Fruit fly (Drosophila melanogaster): ENCODE results near the gene Snmp1.

dm6 chr3R:21133517-21133916, 34.5 kb downstream of the Snmp1 start, which contains the start of gene Trm7-34:
- TF ChIP-seq Hr83 (GFP tag; optimal IDR thresholded peaks at IDR 0.05; ENCODE audit: poor library complexity, severe bottlenecking) (no peak), dmrt93B (GFP tag; optimal IDR thresholded peaks at IDR 0.05) (no peak), Dif (GFP tag; optimal IDR thresholded peaks at IDR 0.05; ENCODE audit: partially characterized antibody) (no peak), woc (GFP tag; optimal IDR thresholded peaks at IDR 0.05) (no peak), Jra (GFP tag; optimal IDR thresholded peaks at IDR 0.05) (no peak), pan (optimal IDR thresholded peaks at IDR 0.05) (no peak), usp (GFP tag; optimal IDR thresholded peaks at IDR 0.05) (no peak), Abd-B (GFP tag; optimal IDR thresholded peaks at IDR 0.05) (no peak), psq (GFP tag; optimal IDR thresholded peaks at IDR 0.05) (no peak), sage (GFP tag; optimal IDR thresholded peaks at IDR 0.05) (no peak), Dfd (GFP tag; optimal IDR thresholded peaks at IDR 0.05) (no peak)
